Fruit fly (Drosophila melanogaster): ENCODE results near the gene CG34174.

Gene CG34174

DNA sequence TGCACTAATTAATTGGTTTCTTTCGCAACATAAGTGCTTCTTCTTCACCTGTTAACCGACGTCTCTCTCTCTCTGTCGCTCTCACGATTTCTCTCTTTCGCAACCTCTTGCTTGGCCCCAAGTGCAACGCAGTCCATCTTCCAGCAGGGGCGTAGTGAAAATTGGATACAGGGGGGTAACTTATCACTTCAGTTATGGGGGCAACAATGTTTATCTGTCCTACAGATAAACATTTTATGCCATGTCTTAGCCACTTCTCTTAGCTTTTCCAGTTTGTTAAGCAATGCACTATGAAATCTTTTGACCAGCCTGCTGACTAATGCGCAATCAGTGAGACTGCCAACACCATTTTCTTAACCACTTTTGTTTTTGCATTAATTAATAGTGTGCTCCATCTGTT, 13.2 kb downstream of the CG34174 start (continued):
- no peak for TF ChIP-seq Sry-δ (GFP tag; optimal IDR thresholded peaks at IDR 0.05)
- TF ChIP-seq wor (GFP tag; IDR thresholded peaks at IDR 0.05), result 0 out of 2 replicates have a peak, but pooled peaks have one; percentile 31
- TF ChIP-seq CG17359 (tag; optimal IDR thresholded peaks at IDR 0.05), result peak; percentile 65
- TF ChIP-seq slbo (GFP tag; IDR thresholded peaks at IDR 0.05), result peak; percentile 64
- no peak for TF ChIP-seq CG31388 (GFP tag; optimal IDR thresholded peaks at IDR 0.05)
- TF ChIP-seq CG17361 (GFP tag; IDR thresholded peaks at IDR 0.05), result 0 out of 3 replicates have a peak, but pooled peaks have one; percentile 22
- 0 out of 4 replicates have a peak, but pooled peaks have one; percentile 45 for TF ChIP-seq chinmo (GFP tag; IDR thresholded peaks at IDR 0.05; ENCODE audit: partially characterized antibody)
- no peak for TF ChIP-seq CG13624 (GFP tag; optimal IDR thresholded peaks at IDR 0.05)
- no peak for TF ChIP-seq aop (GFP tag; IDR thresholded peaks at IDR 0.05)
- peak; percentile 51 for TF ChIP-seq PHDP (tag; optimal IDR thresholded peaks at IDR 0.05)
- peak; percentile 23 for TF ChIP-seq zfh2 (GFP tag; optimal IDR thresholded peaks at IDR 0.05)
- peak; percentile 33 for TF ChIP-seq az2 (GFP tag; optimal IDR thresholded peaks at IDR 0.05)
- TF ChIP-seq Gug (GFP tag; IDR thresholded peaks at IDR 0.05), result peak; percentile 42; the same call in 2 of the 4 replicates
- TF ChIP-seq crc (GFP tag; optimal IDR thresholded peaks at IDR 0.05), result no peak
- TF ChIP-seq seq (GFP tag; IDR thresholded peaks at IDR 0.05), result 0 out of 2 replicates have a peak, but pooled peaks have one; percentile 15
- TF ChIP-seq crol (GFP tag; IDR thresholded peaks at IDR 0.05), result no peak
- peak; percentile 74 for TF ChIP-seq CG17328 (GFP tag; IDR thresholded peaks at IDR 0.05)
- peak; percentile 48; the same call in 1 of the 2 replicates for TF ChIP-seq sens-2 (GFP tag; IDR thresholded peaks at IDR 0.05)
- TF ChIP-seq repo (GFP tag; optimal IDR thresholded peaks at IDR 0.05), result no peak
- TF ChIP-seq CG14965 (GFP tag; optimal IDR thresholded peaks at IDR 0.05; ENCODE audit: borderline replicate concordance), result no peak
- TF ChIP-seq pzg (GFP tag; optimal IDR thresholded peaks at IDR 0.05), result no peak
- TF ChIP-seq pros (GFP tag; optimal IDR thresholded peaks at IDR 0.05), result peak; percentile 0
- peak; percentile 23 for TF ChIP-seq CG9876 (GFP tag; optimal IDR thresholded peaks at IDR 0.05)
- no peak for TF ChIP-seq MBD-R2 (GFP tag; IDR thresholded peaks at IDR 0.05)
- TF ChIP-seq HLH4C (GFP tag; IDR thresholded peaks at IDR 0.05; ENCODE audit: partially characterized antibody), result no peak
- no peak for TF ChIP-seq twi (tag; optimal IDR thresholded peaks at IDR 0.05)
- TF ChIP-seq gfzf (GFP tag; optimal IDR thresholded peaks at IDR 0.05), result no peak
- peak; percentile 39 for TF ChIP-seq CG12219 (GFP tag; optimal IDR thresholded peaks at IDR 0.05)
- TF ChIP-seq schlank (tag; optimal IDR thresholded peaks at IDR 0.05), result no peak
- TF ChIP-seq sqz (GFP tag; optimal IDR thresholded peaks at IDR 0.05), result no peak
- TF ChIP-seq CG7839 (tag; optimal IDR thresholded peaks at IDR 0.05), result no peak
- no peak for TF ChIP-seq rib (GFP tag; IDR thresholded peaks at IDR 0.05)
- no peak for TF ChIP-seq CG9932 (GFP tag; IDR thresholded peaks at IDR 0.05)
- TF ChIP-seq bcd (GFP tag; optimal IDR thresholded peaks at IDR 0.05), result no peak
- no peak for TF ChIP-seq cas (GFP tag; IDR thresholded peaks at IDR 0.05)
- peak; percentile 38 for TF ChIP-seq Antp (GFP tag; optimal IDR thresholded peaks at IDR 0.05)
- no peak for TF ChIP-seq jing (GFP tag; optimal IDR thresholded peaks at IDR 0.05)
- no peak for TF ChIP-seq scrt (GFP tag; optimal IDR thresholded peaks at IDR 0.05)
- TF ChIP-seq ranshi (GFP tag; IDR thresholded peaks at IDR 0.05), result 0 out of 2 replicates have a peak, but pooled peaks have one; percentile 24
- TF ChIP-seq sim (GFP tag; IDR thresholded peaks at IDR 0.05), result no peak
- no peak for TF ChIP-seq CG9797 (GFP tag; optimal IDR thresholded peaks at IDR 0.05)
- TF ChIP-seq CG12942 (GFP tag; optimal IDR thresholded peaks at IDR 0.05), result peak; percentile 37
- TF ChIP-seq CG30431 (GFP tag; optimal IDR thresholded peaks at IDR 0.05), result no peak
- peak; percentile 52 for TF ChIP-seq CG30403 (GFP tag; optimal IDR thresholded peaks at IDR 0.05)
- no peak for TF ChIP-seq ERR (GFP tag; optimal IDR thresholded peaks at IDR 0.05)
- no peak for TF ChIP-seq Taf1 (GFP tag; IDR thresholded peaks at IDR 0.05)
- TF ChIP-seq ssp (GFP tag; IDR thresholded peaks at IDR 0.05), result 0 out of 2 replicates have a peak, but pooled peaks have one; percentile 13
- TF ChIP-seq salm (tag; optimal IDR thresholded peaks at IDR 0.05), result no peak
- TF ChIP-seq phol (tag; optimal IDR thresholded peaks at IDR 0.05), result peak; percentile 51
- TF ChIP-seq CG11247 (GFP tag; IDR thresholded peaks at IDR 0.05), result peak; percentile 26; the same call in 1 of the 2 replicates
- TF ChIP-seq Xrp1 (GFP tag; IDR thresholded peaks at IDR 0.05), result peak; percentile 33; the same call in 1 of the 2 replicates
- peak; percentile 20 for TF ChIP-seq CG8089 (GFP tag; optimal IDR thresholded peaks at IDR 0.05)

Data from whole organism, embryonic.